Fruit fly (Drosophila melanogaster) whole organism, wandering third instar larva: ENCODE measurements around the gene cbt.

Experiments
- Abd-B ChIP-seq: fragments of >200 bp; optimal IDR thresholded peaks from 2 replicates; lab custom pipeline; 2017; ENCODE audit warnings: missing biosample characterization, missing genetic modification characterization
- CG32264 ChIP-seq: fragments of 200-800 bp; sonication (Bioruptor generic); optimal IDR thresholded peaks from 2 replicates; lab custom pipeline; 2016; ENCODE audit warnings: missing biosample characterization, missing genetic modification characterization
- CG9705 ChIP-seq: fragments of 200-800 bp; sonication (Bioruptor generic); optimal IDR thresholded peaks from 2 replicates; lab custom pipeline; 2018; ENCODE audit warnings: missing biosample characterization, mild to moderate bottlenecking, missing genetic modification characterization
- CrebA ChIP-seq: fragments of 200-800 bp; sonication (Bioruptor generic); optimal IDR thresholded peaks from 2 replicates; lab custom pipeline; 2016; ENCODE audit warnings: missing biosample characterization, mild to moderate bottlenecking, missing genetic modification characterization, borderline replicate concordance
- Dfd ChIP-seq: fragments of >200 bp; optimal IDR thresholded peaks from 2 replicates; lab custom pipeline; 2017; ENCODE audit warnings: missing biosample characterization, missing genetic modification characterization
- Dif ChIP-seq: fragments of 200-275, 200-300 bp; sonication (Bioruptor generic); optimal IDR thresholded peaks from 2 replicates; lab custom pipeline; 2018; ENCODE audit warnings: missing biosample characterization, missing genetic modification characterization; ENCODE audit not compliant: partially characterized antibody
- GATAd ChIP-seq: sonication (Bioruptor generic); optimal IDR thresholded peaks from 2 replicates; lab custom pipeline; 2016; ENCODE audit warnings: missing biosample characterization, missing genetic modification characterization
- HLH106 ChIP-seq: fragments of 200-800 bp; optimal IDR thresholded peaks from 3 replicates; lab custom pipeline; 2019; ENCODE audit warnings: missing biosample characterization, mild to moderate bottlenecking, missing genetic modification characterization, moderate library complexity
- Hnf4 ChIP-seq: fragments of 200-800 bp; sonication (Bioruptor generic); optimal IDR thresholded peaks from 2 replicates; lab custom pipeline; 2016; ENCODE audit warnings: missing biosample characterization, mild to moderate bottlenecking, missing genetic modification characterization
- Hr78 ChIP-seq: fragments of >200 bp; optimal IDR thresholded peaks from 2 replicates; lab custom pipeline; 2017; ENCODE audit warnings: missing biosample characterization, missing genetic modification characterization
- Hr83 ChIP-seq: fragments of 200-300 bp; sonication (Bioruptor generic); optimal IDR thresholded peaks from 2 replicates; lab custom pipeline; 2016; ENCODE audit warnings: missing biosample characterization, mild to moderate bottlenecking, missing genetic modification characterization, moderate library complexity; ENCODE audit not compliant: poor library complexity, severe bottlenecking
- Jra ChIP-seq: sonication (Bioruptor generic); optimal IDR thresholded peaks from 2 replicates; lab custom pipeline; 2016; ENCODE audit warnings: missing biosample characterization, missing genetic modification characterization
- Mio ChIP-seq: sonication (Bioruptor generic); optimal IDR thresholded peaks from 2 replicates; lab custom pipeline; 2016; ENCODE audit warnings: missing biosample characterization, missing genetic modification characterization
- Myc ChIP-seq: fragments of >200 bp; optimal IDR thresholded peaks from 2 replicates; lab custom pipeline; 2017
- N ChIP-seq: fragments of >200 bp; optimal IDR thresholded peaks from 2 replicates; lab custom pipeline; 2018; ENCODE audit warnings: missing biosample characterization, missing external identifiers, missing genetic modification characterization
- OdsH ChIP-seq: fragments of 200-800 bp; sonication (Bioruptor generic); optimal IDR thresholded peaks from 2 replicates; lab custom pipeline; 2016; ENCODE audit warnings: missing biosample characterization, mild to moderate bottlenecking, missing genetic modification characterization
- Rel ChIP-seq, 2 experiments: fragments of 200-800 bp; sonication (Bioruptor generic) in 1 of 2; optimal IDR thresholded peaks; 2 replicates in 1 of 2; 3 replicates in 1 of 2; lab custom pipeline; 2016 to 2019; ENCODE audit warnings: mild to moderate bottlenecking in 2 of 2, missing biosample characterization in 2 of 2, missing genetic modification characterization in 2 of 2, moderate library complexity in 1 of 2
- Sp1 ChIP-seq: fragments of 200-800 bp; sonication (Bioruptor generic); optimal IDR thresholded peaks from 3 replicates; lab custom pipeline; 2019; ENCODE audit warnings: missing biosample characterization, mild to moderate bottlenecking, missing genetic modification characterization, moderate library complexity
- Vsx2 ChIP-seq: fragments of 200-300, 225-300 bp; sonication (Bioruptor generic); optimal IDR thresholded peaks from 2 replicates; lab custom pipeline; 2018; ENCODE audit warnings: missing biosample characterization, missing genetic modification characterization; ENCODE audit not compliant: partially characterized antibody
- br ChIP-seq: fragments of 200-800 bp; sonication (Bioruptor generic); optimal IDR thresholded peaks from 2 replicates; lab custom pipeline; 2016; ENCODE audit warnings: missing biosample characterization, missing genetic modification characterization
- brk ChIP-seq: fragments of 200-800 bp; sonication (Bioruptor generic); optimal IDR thresholded peaks from 2 replicates; lab custom pipeline; 2016; ENCODE audit warnings: missing biosample characterization, mild to moderate bottlenecking, missing genetic modification characterization
- dl ChIP-seq, 2 experiments: fragments of 175-275, 200-275 bp in 1 of 2; fragments of 200-275 bp in 1 of 2; sonication (Bioruptor generic); optimal IDR thresholded peaks; lab custom pipeline; 2018; ENCODE audit warnings: mild to moderate bottlenecking in 2 of 2, missing biosample characterization in 2 of 2, missing genetic modification characterization in 2 of 2, moderate library complexity in 2 of 2; ENCODE audit not compliant: partially characterized antibody in 2 of 2, insufficient read depth in 1 of 2
- dmrt93B ChIP-seq: fragments of 200-800 bp; sonication (Bioruptor generic); optimal IDR thresholded peaks from 2 replicates; lab custom pipeline; 2018; ENCODE audit warnings: missing biosample characterization, mild to moderate bottlenecking, missing genetic modification characterization
- dsf ChIP-seq: sonication (Bioruptor generic); optimal IDR thresholded peaks from 2 replicates; lab custom pipeline; 2016; ENCODE audit warnings: missing biosample characterization, missing genetic modification characterization, borderline replicate concordance
- ey ChIP-seq: fragments of 200-800 bp; sonication (Bioruptor generic); optimal IDR thresholded peaks from 2 replicates; lab custom pipeline; 2016; ENCODE audit warnings: missing biosample characterization, missing genetic modification characterization
- foxo ChIP-seq, 2 experiments: fragments of 200-800 bp; sonication (Bioruptor generic); optimal IDR thresholded peaks; 2 replicates in 1 of 2; 3 replicates in 1 of 2; lab custom pipeline; 2016 to 2017; ENCODE audit warnings: missing biosample characterization in 2 of 2, missing genetic modification characterization in 2 of 2
- fru ChIP-seq: fragments of 200-800 bp; sonication (Bioruptor generic); optimal IDR thresholded peaks from 3 replicates; lab custom pipeline; 2016; ENCODE audit warnings: missing biosample characterization, mild to moderate bottlenecking, missing genetic modification characterization
- h ChIP-seq: fragments of 200-800 bp; sonication (Bioruptor generic); optimal IDR thresholded peaks from 3 replicates; lab custom pipeline; 2016; ENCODE audit warnings: missing biosample characterization, mild to moderate bottlenecking, missing genetic modification characterization
- jim ChIP-seq: fragments of 175-275, 200-325 bp; sonication (Bioruptor generic); optimal IDR thresholded peaks from 2 replicates; lab custom pipeline; 2016; ENCODE audit warnings: missing biosample characterization, mild to moderate bottlenecking, missing genetic modification characterization
- lola ChIP-seq: fragments of >200 bp; optimal IDR thresholded peaks from 2 replicates; lab custom pipeline; 2017; ENCODE audit warnings: missing biosample characterization, missing genetic modification characterization
- pan ChIP-seq: fragments of >200 bp; optimal IDR thresholded peaks from 2 replicates; lab custom pipeline; 2017
- psq ChIP-seq: fragments of 200-800 bp; sonication (Bioruptor generic); optimal IDR thresholded peaks from 3 replicates; lab custom pipeline; 2017; ENCODE audit warnings: missing biosample characterization, mild to moderate bottlenecking, missing genetic modification characterization, moderate library complexity
- rgr ChIP-seq: fragments of 200-800 bp; sonication (Bioruptor generic); optimal IDR thresholded peaks from 3 replicates; lab custom pipeline; 2016; ENCODE audit warnings: missing biosample characterization, mild to moderate bottlenecking, missing genetic modification characterization
- sage ChIP-seq: fragments of 200-800 bp; sonication (Bioruptor generic); optimal IDR thresholded peaks from 2 replicates; lab custom pipeline; 2016; ENCODE audit warnings: missing biosample characterization, mild to moderate bottlenecking, missing genetic modification characterization
- sv ChIP-seq: fragments of 200-800 bp; sonication (Bioruptor generic); optimal IDR thresholded peaks from 3 replicates; lab custom pipeline; 2016; ENCODE audit warnings: missing biosample characterization, missing genetic modification characterization
- tai ChIP-seq: sonication (Bioruptor generic); optimal IDR thresholded peaks from 2 replicates; lab custom pipeline; 2016; ENCODE audit warnings: missing biosample characterization, missing genetic modification characterization
- usp ChIP-seq: fragments of >200 bp; optimal IDR thresholded peaks from 2 replicates; lab custom pipeline; 2017; ENCODE audit warnings: missing biosample characterization, missing genetic modification characterization
- woc ChIP-seq: sonication (Bioruptor generic); optimal IDR thresholded peaks from 2 replicates; lab custom pipeline; 2016; ENCODE audit warnings: missing biosample characterization, mild to moderate bottlenecking, missing genetic modification characterization

The cbt gene

dm6 chr2L:516032-516993 lies 36.8 kb upstream of the cbt start:
- TF ChIP-seq br (GFP tag; lab: Kevin White, UChicago), result peak; percentile 71
- TF ChIP-seq Vsx2 (GFP tag; lab: Kevin White, UChicago), result no peak
- TF ChIP-seq psq (GFP tag; lab: Kevin White, UChicago), result peak; percentile 52
- TF ChIP-seq Dif (GFP tag; lab: Kevin White, UChicago), result peak; percentile 42
- no peak for TF ChIP-seq brk (GFP tag; lab: Kevin White, UChicago)
- TF ChIP-seq jim (GFP tag; lab: Kevin White, UChicago), result no peak
- no peak for TF ChIP-seq Rel (GFP tag; optimal IDR thresholded peaks at IDR 0.05; lab: Kevin White, UChicago)
- TF ChIP-seq Rel (tag; optimal IDR thresholded peaks at IDR 0.05; lab: Kevin White, UChicago), result peak; percentile 64
- TF ChIP-seq usp (GFP tag; lab: Kevin White, UChicago), result no peak
- no peak for TF ChIP-seq Hr78 (GFP tag; lab: Kevin White, UChicago)
- no peak for TF ChIP-seq CG9705 (GFP tag; lab: Kevin White, UChicago)
- TF ChIP-seq Hnf4, result peak; percentile 32
- no peak for TF ChIP-seq Mio
- TF ChIP-seq CG32264, result no peak
- peak; percentile 23 for TF ChIP-seq woc (GFP tag; lab: Kevin White, UChicago)
- no peak for TF ChIP-seq Jra
- no peak for TF ChIP-seq sage (GFP tag; lab: Kevin White, UChicago)
- TF ChIP-seq Sp1 (GFP tag; lab: Kevin White, UChicago), result peak; percentile 57
- no peak for TF ChIP-seq Myc (lab: Kevin White, UChicago)
- peak in 1 of 2 experiments; percentile 59 for TF ChIP-seq foxo (GFP tag; optimal IDR thresholded peaks at IDR 0.05; lab: Kevin White, UChicago)
- TF ChIP-seq OdsH (GFP tag; lab: Kevin White, UChicago), result peak; percentile 56
- no peak for TF ChIP-seq Hr83 (GFP tag; lab: Kevin White, UChicago)
- TF ChIP-seq tai (GFP tag; lab: Kevin White, UChicago), result no peak
- peak; percentile 55 for TF ChIP-seq HLH106
- no peak for TF ChIP-seq dsf
- TF ChIP-seq ey (GFP tag; lab: Kevin White, UChicago), result peak; percentile 49
- TF ChIP-seq lola (GFP tag; lab: Kevin White, UChicago), result no peak
- peak; percentile 62 for TF ChIP-seq fru (GFP tag; lab: Kevin White, UChicago)
- TF ChIP-seq dl (GFP tag; optimal IDR thresholded peaks at IDR 0.05; lab: Kevin White, UChicago; ENCODE audit: insufficient read depth in 1 of 2, partially characterized antibody in 2 of 2), result peak in 1 of 2 experiments; percentile 46
- no peak for TF ChIP-seq pan (lab: Kevin White, UChicago)
- TF ChIP-seq CrebA (GFP tag; lab: Kevin White, UChicago), result no peak
- TF ChIP-seq h, result peak; percentile 61
- TF ChIP-seq GATAd (GFP tag; lab: Kevin White, UChicago), result no peak
- TF ChIP-seq Abd-B (GFP tag; lab: Kevin White, UChicago), result no peak
- TF ChIP-seq dmrt93B (GFP tag; lab: Kevin White, UChicago), result peak; percentile 33
- no peak for TF ChIP-seq N (GFP tag; lab: Kevin White, UChicago)
- TF ChIP-seq rgr (GFP tag; lab: Kevin White, UChicago), result peak; percentile 58
- peak; percentile 70 for TF ChIP-seq Dfd
- peak; percentile 45 for TF ChIP-seq sv (GFP tag; lab: Kevin White, UChicago)
- TF ChIP-seq, all 38 proteins: peak for 18
